Fruit fly (Drosophila melanogaster) whole organism: ENCODE measurements around the gene Plc21C.

ENCODE experiments used
- CG8478 ChIP-seq: fragments of >200 bp; optimal IDR thresholded peaks from 2 replicates; lab custom pipeline; 2018; ENCODE audit warnings: inconsistent platforms
- Dll ChIP-seq: fragments of >200 bp; optimal IDR thresholded peaks from 2 replicates; lab custom pipeline; 2017
- EcR ChIP-seq, 2 experiments: fragments of >200 bp; optimal IDR thresholded peaks; 2 replicates each; lab custom pipeline; 2017; ENCODE audit warnings: missing biosample characterization in 2 of 2, missing genetic modification characterization in 2 of 2, missing genetic modification reagents in 2 of 2
- pan ChIP-seq: fragments of >200 bp; optimal IDR thresholded peaks from 2 replicates; lab custom pipeline; 2017
- psq ChIP-seq: fragments of >200 bp; optimal IDR thresholded peaks from 2 replicates; lab custom pipeline; 2017
- usp ChIP-seq: fragments of >200 bp; optimal IDR thresholded peaks from 2 replicates; lab custom pipeline; 2017; ENCODE audit warnings: missing biosample characterization, missing genetic modification characterization, mixed read lengths

The Plc21C gene

DNA sequence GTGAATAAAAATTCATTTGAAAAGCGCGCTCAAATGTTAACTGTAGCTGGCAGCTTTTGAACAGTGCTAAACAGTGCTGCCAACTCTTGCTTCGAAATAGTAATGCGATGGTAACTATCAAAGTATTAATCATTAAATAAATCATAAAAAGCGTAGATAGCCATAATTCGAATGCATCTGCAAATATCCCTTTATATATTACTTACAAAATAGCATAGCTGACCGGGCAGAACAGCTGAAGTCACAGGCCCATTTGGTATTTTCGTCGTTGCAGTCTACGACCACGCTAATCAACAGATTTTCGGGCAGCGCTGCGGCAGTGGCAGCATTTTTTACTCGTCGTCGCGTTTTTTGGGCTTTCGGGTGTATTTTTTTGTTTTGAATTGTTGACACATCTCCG lies at the start of gene Plc21C:
TSS of gene Plc21C (plus strand) at position 290 of the 400 bp plus-strand sequence.
- TF ChIP-seq pan (lab: Kevin White, UChicago): no peak
- no peak for TF ChIP-seq Dll (lab: Kevin White, UChicago)
- no peak for TF ChIP-seq CG8478 (lab: Kevin White, UChicago)
- no peak for TF ChIP-seq psq (lab: Kevin White, UChicago)
- TF ChIP-seq EcR (GFP tag; optimal IDR thresholded peaks at IDR 0.05; lab: Kevin White, UChicago): no peak

DNA sequence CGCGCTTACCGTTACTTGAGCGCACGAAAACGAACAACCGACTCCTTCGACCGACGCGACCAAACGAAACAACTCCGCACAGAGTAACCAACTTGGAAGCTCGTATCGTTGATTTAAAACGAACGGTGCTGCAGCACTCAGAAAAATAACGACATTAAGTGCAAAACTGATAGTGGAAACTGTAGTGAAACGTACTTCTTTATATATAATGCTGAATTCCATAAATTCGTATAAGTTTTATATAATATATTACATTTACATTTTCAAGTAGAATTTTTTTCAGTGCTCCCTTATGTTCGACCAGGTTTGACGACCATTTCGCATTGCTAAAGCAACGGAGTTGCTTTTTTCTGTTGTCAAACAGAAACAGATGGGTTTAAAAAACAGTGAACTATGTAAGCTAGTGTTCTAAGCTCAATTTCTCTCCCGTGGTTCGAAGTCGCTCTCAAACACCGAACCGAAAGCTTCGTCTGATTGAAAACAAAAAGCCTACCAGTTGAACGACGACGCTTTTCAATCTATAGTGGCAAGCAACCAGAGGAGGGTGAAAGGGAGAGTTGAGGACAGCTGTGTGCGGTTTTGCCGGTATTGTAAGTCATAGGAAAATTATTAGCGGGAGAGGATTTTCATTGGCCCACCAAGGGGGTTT lies 38.2 kb upstream of the Plc21C start, which contains the start of gene CG17075:
TSS of gene CG17075 (minus strand) at position 65 of the 649 bp plus-strand sequence.
- TF ChIP-seq pan (lab: Kevin White, UChicago) (no peak), EcR (GFP tag; optimal IDR thresholded peaks at IDR 0.05; lab: Kevin White, UChicago) (no peak), Dll (lab: Kevin White, UChicago) (no peak), usp (GFP tag; lab: Kevin White, UChicago) (no peak), CG8478 (lab: Kevin White, UChicago) (no peak), psq (lab: Kevin White, UChicago) (no peak)

DNA sequence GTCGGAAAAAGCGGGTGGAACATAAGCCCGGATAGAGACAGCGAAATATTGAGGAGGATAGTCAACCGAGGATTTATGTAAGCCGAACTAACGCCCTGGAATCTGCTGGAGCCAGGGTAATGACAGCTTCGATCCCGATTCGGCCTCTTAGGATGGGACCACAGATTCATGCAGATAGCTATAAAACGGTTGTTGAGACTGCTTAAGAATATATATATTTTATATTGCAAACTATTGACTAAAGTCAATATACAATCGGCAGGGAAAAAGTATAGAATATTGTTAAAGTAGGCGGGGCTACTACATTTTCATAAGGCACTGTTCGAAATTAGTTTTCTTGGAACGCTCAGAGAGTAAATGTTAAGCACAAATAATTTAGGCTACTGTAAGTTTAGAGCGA lies 36.9 kb upstream of the Plc21C start, which contains the start of gene CG3345:
TSS of gene CG3345 (plus strand) at position 301 of the 400 bp plus-strand sequence.
- TF ChIP-seq pan (lab: Kevin White, UChicago) (no peak), Dll (lab: Kevin White, UChicago) (no peak), psq (lab: Kevin White, UChicago) (no peak), CG8478 (lab: Kevin White, UChicago) (no peak), EcR (GFP tag; optimal IDR thresholded peaks at IDR 0.05; lab: Kevin White, UChicago) (no peak), usp (GFP tag; lab: Kevin White, UChicago) (no peak)

DNA sequence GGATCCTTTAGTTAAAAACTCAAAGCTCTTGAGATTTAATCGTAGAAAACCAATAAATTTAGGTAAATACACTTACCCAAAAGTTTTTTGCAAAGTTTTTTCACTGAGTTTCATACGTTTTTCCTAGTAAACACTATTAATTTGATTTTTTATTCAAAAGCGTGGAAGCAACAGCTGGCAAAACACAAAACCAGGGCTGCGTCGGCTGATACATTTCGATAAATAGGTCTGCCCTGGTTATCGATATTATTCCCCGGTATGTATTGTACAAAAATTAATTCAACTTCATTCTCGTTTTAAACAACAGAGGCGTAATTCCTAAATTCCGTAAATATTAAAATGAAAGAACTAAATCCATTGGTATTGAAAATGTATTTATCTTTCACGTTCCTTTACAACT lies 34.2 kb upstream of the Plc21C start, which contains the start of gene Dus1:
TSS of gene Dus1 (minus strand) at position 192 of the 400 bp plus-strand sequence.
- TF ChIP-seq CG8478 (lab: Kevin White, UChicago) (no peak), EcR (GFP tag; optimal IDR thresholded peaks at IDR 0.05; lab: Kevin White, UChicago) (no peak), Dll (lab: Kevin White, UChicago) (no peak), pan (lab: Kevin White, UChicago) (no peak), psq (lab: Kevin White, UChicago) (no peak), usp (GFP tag; lab: Kevin White, UChicago) (no peak)

DNA sequence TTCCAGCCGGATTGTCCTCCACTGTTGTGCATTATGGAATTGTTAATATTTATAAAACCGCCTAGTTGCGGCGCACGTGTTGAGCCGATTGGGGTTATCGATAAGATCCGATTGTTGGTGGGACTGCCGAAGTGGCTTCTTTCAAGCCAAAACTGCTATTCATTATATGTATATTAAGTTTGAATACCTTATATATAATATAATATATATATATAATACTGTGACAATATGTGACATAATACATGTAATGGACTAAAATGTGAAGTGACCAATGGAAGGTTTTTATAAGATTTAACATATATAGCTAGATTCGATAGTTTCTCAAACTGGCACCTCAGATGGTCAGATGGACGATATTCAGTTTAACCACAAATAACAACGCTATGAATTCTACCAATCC lies 32.1 kb upstream of the Plc21C start, which contains the start of the genes mbm and CG11555:
TSS of gene mbm (minus strand) at position 113 of the 400 bp plus-strand sequence.
TSS of gene CG11555 (plus strand) at position 234 of the 400 bp plus-strand sequence.
- no peak for TF ChIP-seq psq (lab: Kevin White, UChicago)
- no peak for TF ChIP-seq EcR (GFP tag; optimal IDR thresholded peaks at IDR 0.05; lab: Kevin White, UChicago)
- no peak for TF ChIP-seq CG8478 (lab: Kevin White, UChicago)
- TF ChIP-seq Dll (lab: Kevin White, UChicago): no peak
- no peak for TF ChIP-seq pan (lab: Kevin White, UChicago)
- TF ChIP-seq usp (GFP tag; lab: Kevin White, UChicago): no peak

DNA sequence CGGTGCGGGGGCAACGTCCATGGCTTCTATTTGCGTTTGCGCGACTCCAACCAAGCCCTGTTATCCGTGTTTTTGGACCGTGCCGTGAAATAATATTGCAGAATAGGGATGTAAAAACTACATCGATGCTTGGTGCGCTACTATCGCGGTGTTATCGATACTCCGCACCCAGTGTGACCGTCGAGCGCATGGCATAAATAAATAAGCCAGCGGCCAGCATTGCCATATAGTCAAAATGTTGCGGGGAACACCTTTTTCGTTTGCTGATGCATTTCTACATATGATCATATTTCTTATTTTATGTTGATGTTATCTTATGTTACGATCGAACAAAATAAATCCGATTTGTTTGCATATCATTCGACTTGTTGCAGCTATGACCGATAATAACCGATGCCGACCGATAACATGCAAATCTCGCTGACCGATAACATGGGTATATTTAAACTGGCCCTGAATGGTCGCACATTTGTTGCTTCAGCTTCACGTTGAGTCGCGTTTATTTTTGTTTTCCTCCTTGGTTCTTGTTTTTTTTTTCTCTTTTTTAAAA lies 28.5 kb upstream of the Plc21C start, which contains the start of gene smo:
TSS of gene smo (plus strand) at position 461 of the 550 bp plus-strand sequence.
- TF ChIP-seq EcR (GFP tag; optimal IDR thresholded peaks at IDR 0.05; lab: Kevin White, UChicago) (no peak), pan (lab: Kevin White, UChicago) (no peak), usp (GFP tag; lab: Kevin White, UChicago) (no peak), CG8478 (lab: Kevin White, UChicago) (no peak), psq (lab: Kevin White, UChicago) (no peak), Dll (lab: Kevin White, UChicago) (no peak)

DNA sequence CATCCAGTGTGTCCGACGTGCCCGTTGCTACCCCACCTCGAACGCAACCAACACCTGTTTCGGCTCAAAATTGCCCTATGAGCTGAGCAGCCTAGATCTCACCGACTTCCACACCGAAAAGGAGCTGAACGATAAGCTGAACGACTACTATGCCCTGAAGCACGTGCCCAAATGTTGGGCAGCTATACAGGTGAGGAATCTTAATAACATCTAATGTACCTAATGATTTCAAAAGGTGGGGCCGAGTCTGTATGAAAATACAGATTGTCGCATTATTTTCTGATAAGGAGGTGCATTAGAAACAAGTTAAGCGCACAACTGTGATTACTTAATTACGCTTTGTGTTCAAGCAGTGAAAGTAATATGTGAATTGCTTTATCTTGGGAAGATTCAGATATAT lies 27.6 kb upstream of the Plc21C start, which contains the start of gene CG17078:
TSS of gene CG17078 (minus strand) at position 101 of the 400 bp plus-strand sequence.
- TF ChIP-seq EcR (GFP tag; optimal IDR thresholded peaks at IDR 0.05; lab: Kevin White, UChicago): no peak
- TF ChIP-seq psq (lab: Kevin White, UChicago): no peak
- no peak for TF ChIP-seq pan (lab: Kevin White, UChicago)

DNA sequence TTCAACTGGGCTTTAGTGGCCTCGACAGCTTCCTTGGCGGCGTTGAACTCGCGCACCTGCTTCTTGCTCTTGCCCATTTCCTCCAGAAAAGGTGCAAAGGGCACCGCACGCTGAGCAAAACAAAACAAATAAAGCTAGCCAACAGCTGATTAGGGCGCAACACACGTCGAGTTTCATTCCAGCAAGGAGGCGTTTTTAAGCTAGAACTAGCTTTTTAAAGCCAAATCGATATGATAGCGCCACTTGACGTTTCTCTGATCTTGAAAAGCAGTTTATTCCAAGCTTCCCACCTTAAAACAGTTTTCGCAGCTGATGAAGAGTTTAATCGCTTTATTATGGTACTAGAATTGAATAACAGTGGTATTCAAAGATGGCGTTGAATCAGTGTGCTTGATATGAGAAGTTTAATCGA lies 22.7 kb upstream of the Plc21C start, which contains the start of gene CG11601:
TSS of gene CG11601 (minus strand) at position 199 of the 412 bp plus-strand sequence.
- TF ChIP-seq EcR (GFP tag; optimal IDR thresholded peaks at IDR 0.05; lab: Kevin White, UChicago) (peak in 1 of 2 experiments; percentile 28), Dll (lab: Kevin White, UChicago) (no peak)

DNA sequence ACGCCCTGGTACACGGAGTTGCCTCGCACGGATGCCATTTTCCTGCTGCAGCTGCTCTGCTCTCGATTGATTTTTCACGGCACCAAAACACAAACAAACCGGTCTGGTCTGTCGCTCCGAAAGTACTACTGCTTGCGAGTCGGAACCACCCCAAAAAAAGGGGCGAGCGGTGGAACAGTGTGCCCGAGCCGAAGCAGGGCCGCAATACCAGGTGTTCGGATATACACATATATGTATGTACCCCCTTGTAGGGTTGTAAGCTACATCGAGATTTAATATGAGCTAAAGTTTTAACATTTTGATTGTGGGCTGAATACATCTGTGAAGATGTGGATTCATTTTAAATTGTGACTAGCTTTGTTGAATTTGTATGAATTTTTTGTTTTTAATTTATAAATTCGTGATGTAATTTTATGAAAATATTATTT lies 20.1 kb upstream of the Plc21C start:
- TF ChIP-seq CG8478 (lab: Kevin White, UChicago) (no peak), Dll (lab: Kevin White, UChicago) (no peak), pan (lab: Kevin White, UChicago) (no peak), usp (GFP tag; lab: Kevin White, UChicago) (no peak), psq (lab: Kevin White, UChicago) (no peak), EcR (GFP tag; optimal IDR thresholded peaks at IDR 0.05; lab: Kevin White, UChicago) (no peak)

DNA sequence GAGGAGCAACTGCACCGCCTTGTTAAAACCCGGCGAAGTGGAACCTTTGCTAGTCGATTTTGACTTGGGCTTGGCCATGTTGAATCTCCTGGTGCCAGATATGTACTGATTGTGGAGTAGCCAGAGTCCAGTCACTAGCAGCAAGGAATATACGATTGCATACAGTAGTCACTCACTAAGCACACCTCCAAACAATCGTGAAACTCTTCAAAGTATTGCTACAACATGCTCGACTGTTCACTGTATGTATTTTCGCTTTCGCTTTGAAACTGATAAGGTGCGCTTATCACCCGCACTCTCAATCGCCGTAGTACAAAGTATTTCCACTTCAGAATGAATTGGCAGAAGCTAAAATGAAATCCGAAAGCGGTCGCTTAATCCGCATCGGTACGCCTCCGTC lies 19.3 kb upstream of the Plc21C start:
- TF ChIP-seq psq (lab: Kevin White, UChicago) (no peak), CG8478 (lab: Kevin White, UChicago) (no peak), usp (GFP tag; lab: Kevin White, UChicago) (no peak), EcR (GFP tag; optimal IDR thresholded peaks at IDR 0.05; lab: Kevin White, UChicago) (peak in 1 of 2 experiments; percentile 4)

DNA sequence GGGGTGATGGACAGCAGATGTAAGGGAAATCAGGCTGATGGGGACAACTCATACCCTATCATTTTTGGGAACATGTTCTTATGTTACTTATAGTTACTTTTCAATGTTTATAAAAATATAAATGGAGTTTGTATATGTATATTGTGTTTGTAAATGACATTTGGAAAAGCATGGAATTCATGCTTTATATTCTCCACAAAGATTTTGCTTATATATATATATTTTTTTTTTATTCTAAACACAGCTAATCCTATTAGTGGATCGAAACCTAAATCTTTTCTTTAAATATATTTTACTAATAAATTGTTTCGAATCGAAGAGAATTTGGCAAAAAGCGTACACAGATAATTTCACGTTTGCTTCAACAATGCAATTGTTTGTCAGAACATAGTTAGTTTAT lies 16.7 kb upstream of the Plc21C start, which contains the start of gene Amnionless:
TSS of gene Amnionless (minus strand) at position 101 of the 400 bp plus-strand sequence.
- TF ChIP-seq psq (lab: Kevin White, UChicago) (no peak), EcR (GFP tag; optimal IDR thresholded peaks at IDR 0.05; lab: Kevin White, UChicago) (no peak), Dll (lab: Kevin White, UChicago) (no peak), usp (GFP tag; lab: Kevin White, UChicago) (no peak), CG8478 (lab: Kevin White, UChicago) (no peak), pan (lab: Kevin White, UChicago) (no peak)
